Worm (Caenorhabditis elegans): ENCODE results near the gene str-170.
A peak's percentile ranks its signal among the peaks of the same experiment; 100 is the strongest.

Gene str-170

DNA sequence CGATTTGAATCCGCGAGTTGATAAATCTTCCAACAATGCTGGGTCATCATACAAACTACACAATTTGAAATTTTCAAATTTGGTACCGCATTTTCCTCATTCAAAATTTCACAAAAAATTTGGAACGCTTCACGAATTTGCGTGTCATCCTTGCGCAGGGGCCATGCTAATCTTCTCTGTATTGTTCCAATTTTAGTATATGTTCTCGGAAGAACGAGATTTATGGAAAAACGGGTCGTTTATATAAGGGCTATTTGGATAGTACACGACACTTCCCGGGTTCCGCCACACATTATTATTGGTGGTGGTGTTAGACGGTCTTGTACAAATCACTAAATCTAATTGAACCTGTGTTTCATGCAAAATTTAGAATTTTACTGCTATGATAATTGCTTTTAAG, 8.2 kb downstream of the str-170 start (continued):
- TF ChIP-seq cebp-2 (GFP tag; IDR thresholded peaks at IDR 0.05) (no peak), nhr-179 (tag; optimal IDR thresholded peaks at IDR 0.05) (no peak), D2030.7 (GFP tag; IDR thresholded peaks at IDR 0.05) (peak; percentile 39; the same call in 1 of the 2 replicates), rcor-1 (GFP tag; IDR thresholded peaks at IDR 0.05) (no peak), ztf-25 (GFP tag; IDR thresholded peaks at IDR 0.05) (0 out of 2 replicates have a peak, but pooled peaks have one; percentile 50), nfyb-1 (GFP tag; IDR thresholded peaks at IDR 0.05) (no peak), B0035.1 (tag; optimal IDR thresholded peaks at IDR 0.05) (no peak), athp-1 (tag; optimal IDR thresholded peaks at IDR 0.05) (no peak), egl-44 (GFP tag; IDR thresholded peaks at IDR 0.05) (no peak), Y53G8AR.9 (GFP tag; conservative IDR thresholded peaks at IDR 0.05) (no peak), B0019.2 (GFP tag; conservative IDR thresholded peaks at IDR 0.05) (no peak), Y56A3A.18 (GFP tag; IDR thresholded peaks at IDR 0.05) (no peak), egl-18 (GFP tag; IDR thresholded peaks at IDR 0.05) (no peak), lag-1 (GFP tag; IDR thresholded peaks at IDR 0.05) (no peak), lin-26 (GFP tag; IDR thresholded peaks at IDR 0.05) (peak; percentile 49; the same call in 1 of the 2 replicates), snpc-4 (GFP tag; optimal IDR thresholded peaks at IDR 0.05) (peak; percentile 80), snpc-4 (tag; optimal IDR thresholded peaks at IDR 0.05) (peak; percentile 83 to 95 (median 90)), sptf-2 (GFP tag; optimal IDR thresholded peaks at IDR 0.05) (no peak), hrde-1 (tag; optimal IDR thresholded peaks at IDR 0.05; ENCODE audit: borderline replicate concordance) (no peak), attf-3 (GFP tag; conservative IDR thresholded peaks at IDR 0.05) (no peak), attf-6 (GFP tag; IDR thresholded peaks at IDR 0.05) (peak; percentile 83), rpc-1 (optimal IDR thresholded peaks at IDR 0.05) (peak; percentile 62), rpc-1 (tag; optimal IDR thresholded peaks at IDR 0.05) (peak; percentile 82), nfya-1 (tag; optimal IDR thresholded peaks at IDR 0.05; ENCODE audit: borderline replicate concordance, insufficient read depth) (no peak), tbp1 (GFP tag; optimal IDR thresholded peaks at IDR 0.05) (peak; percentile 80), B0261.1 (tag; optimal IDR thresholded peaks at IDR 0.05) (peak; percentile 53), K12H6.12 (tag; optimal IDR thresholded peaks at IDR 0.05) (no peak), efl-1 (GFP tag; optimal IDR thresholded peaks at IDR 0.05) (no peak), him-1 (tag; optimal IDR thresholded peaks at IDR 0.05) (peak; percentile 35), cebp-1 (GFP tag; IDR thresholded peaks at IDR 0.05) (no peak), cebp-1 (tag; optimal IDR thresholded peaks at IDR 0.05) (no peak), madf-10 (tag; optimal IDR thresholded peaks at IDR 0.05) (no peak), ceh-79 (tag; optimal IDR thresholded peaks at IDR 0.05) (no peak), Y79H2A.3 (GFP tag; conservative IDR thresholded peaks at IDR 0.05) (no peak), sea-2 (GFP tag; IDR thresholded peaks at IDR 0.05) (no peak), akir-1 (GFP tag; optimal IDR thresholded peaks at IDR 0.05) (no peak), die-1 (tag; optimal IDR thresholded peaks at IDR 0.05) (peak; percentile 58), tbx-9 (tag; optimal IDR thresholded peaks at IDR 0.05; ENCODE audit: borderline replicate concordance) (no peak), mxl-1 (tag; optimal IDR thresholded peaks at IDR 0.05) (no peak)

ce11 chrIV:4887258-4887657, 10.1 kb downstream of the str-170 start, which contains the start of gene T08B6.1:
Gene T08B6.1, minus strand, starts transcription at chrIV:4887358.
- TF ChIP-seq ekl-4 (GFP tag; IDR thresholded peaks at IDR 0.05) = no peak
- TF ChIP-seq fkh-3 (tag; optimal IDR thresholded peaks at IDR 0.05) = no peak
- TF ChIP-seq C06A6.2 (GFP tag; conservative IDR thresholded peaks at IDR 0.05) = no peak
- no peak for TF ChIP-seq madf-3 (GFP tag; IDR thresholded peaks at IDR 0.05)
- TF ChIP-seq B0019.2 (GFP tag; conservative IDR thresholded peaks at IDR 0.05) = no peak
- no peak for TF ChIP-seq egl-44 (GFP tag; IDR thresholded peaks at IDR 0.05)
- TF ChIP-seq F23B12.7 (tag; optimal IDR thresholded peaks at IDR 0.05; ENCODE audit: insufficient read depth) = no peak
- TF ChIP-seq ceh-100 (GFP tag; IDR thresholded peaks at IDR 0.05) = no peak
- TF ChIP-seq dpff-1 (tag; optimal IDR thresholded peaks at IDR 0.05) = no peak
- TF ChIP-seq F55B11.4 (tag; optimal IDR thresholded peaks at IDR 0.05; ENCODE audit: borderline replicate concordance, insufficient read depth) = no peak
- no peak for TF ChIP-seq nfya-2 (GFP tag; IDR thresholded peaks at IDR 0.05)
- no peak for TF ChIP-seq somi-1 (GFP tag; optimal IDR thresholded peaks at IDR 0.05)
- no peak for TF ChIP-seq ztf-26 (tag; optimal IDR thresholded peaks at IDR 0.05)
- TF ChIP-seq dpl-1 (GFP tag; optimal IDR thresholded peaks at IDR 0.05) = no peak
- no peak for TF ChIP-seq ets-4 (GFP tag; optimal IDR thresholded peaks at IDR 0.05)
- no peak for TF ChIP-seq tbx-9 (tag; optimal IDR thresholded peaks at IDR 0.05; ENCODE audit: borderline replicate concordance)
- no peak for TF ChIP-seq die-1 (tag; optimal IDR thresholded peaks at IDR 0.05)
